Fruit fly (Drosophila melanogaster) whole organism, embryonic: ENCODE measurements around the gene CG6163.

Experiments
- Asciz ChIP-seq: fragments of 200-800 bp; sonication (Bioruptor generic); optimal IDR thresholded peaks from 2 replicates; lab custom pipeline; 2017; ENCODE audit warnings: missing biosample characterization, mild to moderate bottlenecking, missing genetic modification characterization, missing genetic modification reagents
- BEAF-32 ChIP-seq: fragments of 200-800 bp; sonication (Bioruptor generic); optimal IDR thresholded peaks from 3 replicates; lab custom pipeline; 2017; ENCODE audit warnings: missing biosample characterization, missing genetic modification characterization, mild to moderate bottlenecking, moderate library complexity, missing genetic modification reagents
- CG10274 ChIP-seq: fragments of 200-800 bp; sonication (Bioruptor generic); optimal IDR thresholded peaks from 3 replicates; lab custom pipeline; 2017; ENCODE audit warnings: missing biosample characterization, mild to moderate bottlenecking, missing genetic modification characterization
- CG10321 ChIP-seq: fragments of 200-800 bp; sonication (Bioruptor generic); IDR thresholded peaks from 2 replicates; pipeline ENCODE4 v1.3.6; 2022; ENCODE audit warnings: missing biosample characterization, missing genetic modification characterization
- CG12769 ChIP-seq: fragments of 200-800 bp; sonication (Bioruptor generic); optimal IDR thresholded peaks from 2 replicates; lab custom pipeline; 2019; ENCODE audit warnings: missing biosample characterization, mild to moderate bottlenecking, missing genetic modification characterization, moderate library complexity
- CG14710 ChIP-seq: fragments of 200-800 bp; sonication (Bioruptor generic); optimal IDR thresholded peaks from 3 replicates; lab custom pipeline; 2019; ENCODE audit warnings: missing biosample characterization, mild to moderate bottlenecking, missing genetic modification characterization, moderate library complexity
- CG1529 ChIP-seq: fragments of 200-800 bp; sonication (Bioruptor generic); optimal IDR thresholded peaks from 3 replicates; lab custom pipeline; 2018; ENCODE audit warnings: missing biosample characterization, missing genetic modification characterization
- CG15696 ChIP-seq: fragments of 200-800 bp; sonication (Bioruptor generic); optimal IDR thresholded peaks from 2 replicates; lab custom pipeline; 2019; ENCODE audit warnings: missing biosample characterization, mild to moderate bottlenecking, missing genetic modification characterization, moderate library complexity
- CG16813 ChIP-seq: fragments of 200-800 bp; sonication (Bioruptor generic); IDR thresholded peaks from 3 replicates; pipeline ENCODE4 v1.3.6; 2022; ENCODE audit warnings: missing biosample characterization, missing genetic modification characterization; ENCODE audit not compliant: partially characterized antibody
- CG18599 ChIP-seq: fragments of 200-800 bp; sonication (Bioruptor generic); optimal IDR thresholded peaks from 3 replicates; lab custom pipeline; 2017; ENCODE audit warnings: missing biosample characterization, missing genetic modification characterization, mild to moderate bottlenecking, moderate library complexity, missing genetic modification reagents
- CG2199 ChIP-seq: fragments of 200-800 bp; sonication (Bioruptor generic); IDR thresholded peaks from 3 replicates; pipeline ENCODE4 v1.3.6; 2022; ENCODE audit warnings: missing biosample characterization, missing genetic modification characterization
- CG2712 ChIP-seq: fragments of 200-800 bp; optimal IDR thresholded peaks from 3 replicates; lab custom pipeline; 2019; ENCODE audit warnings: missing biosample characterization, mild to moderate bottlenecking, missing genetic modification characterization, moderate library complexity
- CG30403 ChIP-seq: fragments of 200-800 bp; sonication (Bioruptor generic); optimal IDR thresholded peaks from 3 replicates; lab custom pipeline; 2016; ENCODE audit warnings: missing biosample characterization, missing genetic modification characterization
- CG30431 ChIP-seq: fragments of 200-800 bp; sonication (Bioruptor generic); optimal IDR thresholded peaks from 2 replicates; lab custom pipeline; 2017; ENCODE audit warnings: missing biosample characterization, missing genetic modification characterization
- CG3281 ChIP-seq: fragments of 200-800 bp; sonication (Bioruptor generic); optimal IDR thresholded peaks from 3 replicates; lab custom pipeline; 2017; ENCODE audit warnings: missing biosample characterization, mild to moderate bottlenecking, missing genetic modification characterization
- CG33557 ChIP-seq: fragments of 200-800 bp; sonication (Bioruptor generic); optimal IDR thresholded peaks from 2 replicates; lab custom pipeline; 2019; ENCODE audit warnings: missing biosample characterization, mild to moderate bottlenecking, missing genetic modification characterization, moderate library complexity
- CG4424 ChIP-seq: fragments of 200-800 bp; sonication (Bioruptor generic); optimal IDR thresholded peaks from 3 replicates; lab custom pipeline; 2016; ENCODE audit warnings: missing biosample characterization, missing genetic modification characterization
- CG7786 ChIP-seq: fragments of 200-800 bp; sonication (Bioruptor generic); optimal IDR thresholded peaks from 2 replicates; lab custom pipeline; 2016; ENCODE audit warnings: missing biosample characterization, missing genetic modification characterization
- CG9609 ChIP-seq: fragments of 200-800 bp; sonication (Bioruptor generic); optimal IDR thresholded peaks from 3 replicates; lab custom pipeline; 2016; ENCODE audit warnings: missing biosample characterization, missing genetic modification characterization
- CTCF ChIP-seq: fragments of 200-800 bp; sonication (Bioruptor generic); optimal IDR thresholded peaks from 2 replicates; lab custom pipeline; 2017; ENCODE audit warnings: missing biosample characterization, mild to moderate bottlenecking, missing genetic modification characterization, moderate library complexity
- D ChIP-seq, 2 experiments: fragments of 200-800 bp in 1 of 2; fragments of >200 bp in 1 of 2; sonication (Bioruptor generic) in 1 of 2; optimal IDR thresholded peaks; 2 replicates in 1 of 2; 3 replicates in 1 of 2; lab custom pipeline; 2017; ENCODE audit warnings: mild to moderate bottlenecking in 1 of 2, missing biosample characterization in 1 of 2, missing genetic modification characterization in 1 of 2, missing genetic modification reagents in 1 of 2
- Eip74EF ChIP-seq, 2 experiments: fragments of 200-800 bp in 1 of 2; fragments of >200 bp in 1 of 2; sonication (Bioruptor generic) in 1 of 2; optimal IDR thresholded peaks; 2 replicates each; lab custom pipeline; 2017 to 2019; ENCODE audit warnings: missing biosample characterization in 2 of 2, missing genetic modification characterization in 2 of 2, mild to moderate bottlenecking in 1 of 2, moderate library complexity in 1 of 2
- Gsc ChIP-seq: fragments of 200-800 bp; sonication (Bioruptor generic); IDR thresholded peaks from 2 replicates; pipeline ENCODE4 v1.3.6; 2022; ENCODE audit warnings: missing biosample characterization, missing genetic modification characterization
- Gug ChIP-seq: fragments of 200-800 bp; sonication (Bioruptor generic); IDR thresholded peaks from 4 replicates; pipeline ENCODE4 v1.3.6; 2022; ENCODE audit warnings: missing biosample characterization, missing genetic modification characterization
- Kr ChIP-seq: fragments of 200-800 bp; sonication (Bioruptor generic); optimal IDR thresholded peaks from 2 replicates; lab custom pipeline; 2017; ENCODE audit warnings: missing biosample characterization, mild to moderate bottlenecking, missing genetic modification characterization
- Scr ChIP-seq: fragments of 200-800 bp; sonication (Bioruptor generic); IDR thresholded peaks from 2 replicates; pipeline ENCODE4 v1.3.6; 2022; ENCODE audit warnings: missing biosample characterization, missing genetic modification characterization; ENCODE audit not compliant: partially characterized antibody
- Sry-β ChIP-seq: fragments of 200-800 bp; sonication (Bioruptor generic); optimal IDR thresholded peaks from 2 replicates; lab custom pipeline; 2018; ENCODE audit warnings: missing biosample characterization, mild to moderate bottlenecking, missing genetic modification characterization, moderate library complexity
- br ChIP-seq: fragments of >200 bp; optimal IDR thresholded peaks from 2 replicates; lab custom pipeline; 2017
- cad ChIP-seq: fragments of >200 bp; optimal IDR thresholded peaks from 2 replicates; lab custom pipeline; 2017; ENCODE audit warnings: missing biosample characterization, missing genetic modification characterization
- emc ChIP-seq: fragments of 200-800 bp; sonication (Bioruptor generic); optimal IDR thresholded peaks from 2 replicates; lab custom pipeline; 2016; ENCODE audit warnings: missing biosample characterization, missing genetic modification characterization
- en ChIP-seq: fragments of 200-800 bp; sonication (Bioruptor generic); optimal IDR thresholded peaks from 2 replicates; lab custom pipeline; 2016; ENCODE audit warnings: missing biosample characterization, missing genetic modification characterization
- gce ChIP-seq: fragments of 200-800 bp; sonication (Bioruptor generic); IDR thresholded peaks from 3 replicates; pipeline ENCODE4 v1.3.6; 2022; ENCODE audit warnings: missing biosample characterization, missing genetic modification characterization
- gcm ChIP-seq: fragments of 200-800 bp; sonication (Bioruptor generic); optimal IDR thresholded peaks from 2 replicates; lab custom pipeline; 2019; ENCODE audit warnings: missing biosample characterization, mild to moderate bottlenecking, missing genetic modification characterization, moderate library complexity
- grn ChIP-seq: fragments of 200-800 bp; sonication (Bioruptor generic); optimal IDR thresholded peaks from 3 replicates; lab custom pipeline; 2017; ENCODE audit warnings: missing biosample characterization, missing genetic modification characterization
- hb ChIP-seq: fragments of 200-800 bp; sonication (Bioruptor generic); IDR thresholded peaks from 3 replicates; pipeline ENCODE4 v1.3.6; 2022; ENCODE audit warnings: missing biosample characterization, missing genetic modification characterization; ENCODE audit not compliant: partially characterized antibody
- her ChIP-seq: fragments of 200-800 bp; sonication (Bioruptor generic); optimal IDR thresholded peaks from 2 replicates; lab custom pipeline; 2016; ENCODE audit warnings: missing biosample characterization, missing genetic modification characterization
- kni ChIP-seq: fragments of 200-800 bp; sonication (Bioruptor generic); optimal IDR thresholded peaks from 3 replicates; lab custom pipeline; 2017; ENCODE audit warnings: mild to moderate bottlenecking, missing biosample characterization, missing genetic modification reagents, missing genetic modification characterization
- lilli ChIP-seq: fragments of 200-800 bp; sonication (Bioruptor generic); optimal IDR thresholded peaks from 3 replicates; lab custom pipeline; 2016; ENCODE audit warnings: missing biosample characterization, missing genetic modification characterization
- oc ChIP-seq: fragments of 200-800 bp; sonication (Bioruptor generic); optimal IDR thresholded peaks from 2 replicates; lab custom pipeline; 2018; ENCODE audit warnings: missing biosample characterization, mild to moderate bottlenecking, missing genetic modification characterization, moderate library complexity
- pfk ChIP-seq: fragments of 200-800 bp; sonication (Bioruptor generic); optimal IDR thresholded peaks from 2 replicates; lab custom pipeline; 2018; ENCODE audit warnings: missing biosample characterization, mild to moderate bottlenecking, missing genetic modification characterization, moderate library complexity
- ro ChIP-seq: fragments of 200-800 bp; sonication (Bioruptor generic); IDR thresholded peaks from 2 replicates; pipeline ENCODE4 v1.3.6; 2022; ENCODE audit warnings: missing biosample characterization, missing genetic modification characterization
- row ChIP-seq: fragments of 200-800 bp; sonication (Bioruptor generic); IDR thresholded peaks from 3 replicates; pipeline ENCODE4 v1.3.6; 2022; ENCODE audit warnings: missing biosample characterization, missing genetic modification characterization
- sisA ChIP-seq: fragments of 200-800 bp; sonication (Bioruptor generic); IDR thresholded peaks from 2 replicates; pipeline ENCODE4 v1.3.6; 2022; ENCODE audit warnings: missing biosample characterization, missing genetic modification characterization
- slou ChIP-seq: fragments of 200-800 bp; sonication (Bioruptor generic); optimal IDR thresholded peaks from 3 replicates; lab custom pipeline; 2016; ENCODE audit warnings: missing biosample characterization, missing genetic modification characterization
- sqz ChIP-seq: fragments of 200-800 bp; sonication (Bioruptor generic); optimal IDR thresholded peaks from 3 replicates; lab custom pipeline; 2018; ENCODE audit warnings: missing biosample characterization, mild to moderate bottlenecking, missing genetic modification characterization
- tgo ChIP-seq: fragments of 200-800 bp; sonication (Bioruptor generic); IDR thresholded peaks from 3 replicates; pipeline ENCODE4 v1.3.6; 2022; ENCODE audit warnings: missing biosample characterization, missing genetic modification characterization
- tll ChIP-seq, 2 experiments: fragments of 200-800 bp in 1 of 2; fragments of >200 bp in 1 of 2; sonication (Bioruptor generic) in 1 of 2; optimal IDR thresholded peaks; 2 replicates each; lab custom pipeline; 2017 to 2019; ENCODE audit warnings: missing biosample characterization in 2 of 2, missing genetic modification characterization in 2 of 2, mild to moderate bottlenecking in 1 of 2, moderate library complexity in 1 of 2
- trh ChIP-seq: fragments of 200-800 bp; sonication (Bioruptor generic); optimal IDR thresholded peaks from 2 replicates; lab custom pipeline; 2016; ENCODE audit warnings: missing biosample characterization, missing genetic modification characterization
- unpg ChIP-seq: fragments of 200-800 bp; sonication (Bioruptor generic); optimal IDR thresholded peaks from 3 replicates; lab custom pipeline; 2018; ENCODE audit warnings: missing biosample characterization, mild to moderate bottlenecking, missing genetic modification characterization, moderate library complexity
- wek ChIP-seq: fragments of 200-800 bp; sonication (Bioruptor generic); optimal IDR thresholded peaks from 3 replicates; lab custom pipeline; 2018; ENCODE audit warnings: missing biosample characterization, mild to moderate bottlenecking, missing genetic modification characterization, moderate library complexity
- zfh2 ChIP-seq: fragments of 200-800 bp; sonication (Bioruptor generic); optimal IDR thresholded peaks from 2 replicates; lab custom pipeline; 2016; ENCODE audit warnings: missing biosample characterization, missing genetic modification characterization

Gene CG6163

dm6 chr3L:11345536-11345935 lies 19.1 kb downstream of the CG6163 start (continued):
- no peak for TF ChIP-seq zfh2 (GFP tag; lab: Kevin White, UChicago)
- no peak for TF ChIP-seq emc (GFP tag; lab: Kevin White, UChicago)
- TF ChIP-seq CG10321 = no peak
- TF ChIP-seq br = no peak
- no peak for TF ChIP-seq CG30431 (GFP tag; lab: Kevin White, UChicago)
- TF ChIP-seq trh (GFP tag; lab: Kevin White, UChicago) = no peak
- no peak for TF ChIP-seq BEAF-32 (GFP tag; lab: Kevin White, UChicago)
- no peak for TF ChIP-seq grn (GFP tag; lab: Kevin White, UChicago)
- no peak for TF ChIP-seq hb (GFP tag; lab: Robert Waterston, UW)
- TF ChIP-seq cad = no peak
- no peak for TF ChIP-seq CG2199 (GFP tag; lab: Robert Waterston, UW)
- no peak for TF ChIP-seq oc (tag; lab: Kevin White, UChicago)
- no peak for TF ChIP-seq CG18599 (GFP tag; lab: Kevin White, UChicago)
- TF ChIP-seq CG12769 (tag; lab: Kevin White, UChicago) = no peak
- no peak for TF ChIP-seq pfk (GFP tag; lab: Kevin White, UChicago)
- no peak for TF ChIP-seq CG16813
- peak; percentile 13 for TF ChIP-seq wek (GFP tag; lab: Kevin White, UChicago)
- TF ChIP-seq lilli (GFP tag; lab: Kevin White, UChicago) = no peak
- no peak for TF ChIP-seq Gug
- no peak for TF ChIP-seq gce (GFP tag; lab: Robert Waterston, UW)
- no peak for TF ChIP-seq CG3281 (GFP tag; lab: Kevin White, UChicago)
- peak; percentile 22 for TF ChIP-seq CG14710
- TF ChIP-seq her (GFP tag; lab: Kevin White, UChicago) = no peak
- TF ChIP-seq CG10274 (GFP tag; lab: Kevin White, UChicago) = no peak
- TF ChIP-seq CG30403 (GFP tag; lab: Kevin White, UChicago) = no peak
- TF ChIP-seq tgo (GFP tag; lab: Robert Waterston, UW) = no peak
- TF ChIP-seq Eip74EF (GFP tag; optimal IDR thresholded peaks at IDR 0.05; lab: Kevin White, UChicago) = no peak
- no peak for TF ChIP-seq Gsc (GFP tag; lab: Robert Waterston, UW)
- TF ChIP-seq unpg (GFP tag; lab: Kevin White, UChicago) = no peak
- no peak for TF ChIP-seq Scr (GFP tag; lab: Robert Waterston, UW)
- TF ChIP-seq CG1529 (GFP tag; lab: Kevin White, UChicago) = no peak
- TF ChIP-seq CG9609 (GFP tag; lab: Kevin White, UChicago) = no peak
- TF ChIP-seq en (GFP tag; lab: Kevin White, UChicago) = no peak
- TF ChIP-seq CG4424 (GFP tag; lab: Kevin White, UChicago) = no peak
- TF ChIP-seq CG33557 (GFP tag; lab: Kevin White, UChicago) = no peak
- no peak for TF ChIP-seq tll (GFP tag; optimal IDR thresholded peaks at IDR 0.05; lab: Kevin White, UChicago)
- no peak for TF ChIP-seq sisA (GFP tag; lab: Robert Waterston, UW)
- no peak for TF ChIP-seq CG7786 (GFP tag; lab: Kevin White, UChicago)
- no peak for TF ChIP-seq gcm
- TF ChIP-seq, all 482 proteins: peak for 25

dm6 chr3L:11344485-11345270 lies 20.0 kb downstream of the CG6163 start:
- TF ChIP-seq grn (GFP tag; lab: Kevin White, UChicago) (peak; percentile 91), slou (GFP tag; lab: Kevin White, UChicago) (no peak), Asciz (GFP tag; lab: Kevin White, UChicago) (no peak), ro (GFP tag; lab: Robert Waterston, UW) (no peak), Sry-β (GFP tag; lab: Kevin White, UChicago) (peak; percentile 57), Kr (GFP tag; lab: Kevin White, UChicago) (peak; percentile 4), D (optimal IDR thresholded peaks at IDR 0.05; lab: Kevin White, UChicago) (peak; percentile 79), D (GFP tag; optimal IDR thresholded peaks at IDR 0.05; lab: Kevin White, UChicago) (no peak), row (no peak), sqz (GFP tag; lab: Kevin White, UChicago) (peak; percentile 53), CTCF (GFP tag; lab: Kevin White, UChicago) (no peak), kni (GFP tag; lab: Kevin White, UChicago) (peak; percentile 46), CG15696 (peak; percentile 22), CG2712 (tag; lab: Kevin White, UChicago) (peak; percentile 4)
